Fruit fly (Drosophila melanogaster) ovary, adult (tissue): ENCODE results near the gene kar.
"Not testable (repeated sequence)": the region's sequence is repeated elsewhere in the genome, so short reads cannot be mapped to it uniquely, and the experiment has no call there.

ENCODE experiments used
- CG17801 ChIP-seq: fragments of 200-800 bp; optimal IDR thresholded peaks from 2 replicates; lab custom pipeline; 2019; ENCODE audit warnings: missing biosample characterization, mild to moderate bottlenecking, missing genetic modification characterization, moderate library complexity; ENCODE audit not compliant: partially characterized antibody

kar gene

DNA sequence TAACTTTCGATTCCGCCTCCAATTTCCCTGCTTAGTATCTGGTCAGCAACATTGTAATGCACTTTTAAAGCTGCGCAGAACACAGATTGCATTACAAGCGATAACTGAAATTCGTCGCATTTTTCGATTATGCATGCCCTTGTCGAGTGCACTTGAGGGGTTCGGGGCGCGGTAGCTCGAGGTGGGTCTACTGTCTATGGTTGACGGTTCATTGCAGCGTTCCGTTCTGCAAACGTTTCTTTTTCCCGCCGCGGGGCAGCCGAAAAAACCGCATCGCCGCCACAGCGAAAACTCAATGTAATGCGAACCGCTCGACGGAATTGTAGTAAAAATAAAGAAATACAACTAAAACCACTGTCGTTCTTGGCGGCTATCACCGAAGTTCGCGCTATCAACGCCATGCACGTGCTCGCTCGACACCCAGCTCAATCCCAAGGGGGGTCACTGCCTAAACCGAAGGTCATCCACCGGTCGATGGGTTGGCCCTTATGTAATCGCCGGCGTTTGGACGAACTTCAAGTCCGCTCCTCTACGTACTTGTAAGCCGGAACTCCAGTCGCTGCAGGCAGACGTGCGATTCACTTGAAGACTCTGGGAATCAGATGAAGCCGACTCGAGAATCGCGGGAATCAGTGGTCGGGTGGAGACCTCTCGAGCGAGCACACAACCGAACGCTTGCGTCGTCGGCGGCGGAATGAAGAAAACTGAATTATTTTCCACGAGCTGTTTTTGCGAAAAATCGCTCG is at the start of gene kar:
Gene kar (minus strand): TSS at position 696 of the 746 bp plus-strand sequence.
- no peak for TF ChIP-seq CG17801 (GFP tag; lab: Kevin White, UChicago)

DNA sequence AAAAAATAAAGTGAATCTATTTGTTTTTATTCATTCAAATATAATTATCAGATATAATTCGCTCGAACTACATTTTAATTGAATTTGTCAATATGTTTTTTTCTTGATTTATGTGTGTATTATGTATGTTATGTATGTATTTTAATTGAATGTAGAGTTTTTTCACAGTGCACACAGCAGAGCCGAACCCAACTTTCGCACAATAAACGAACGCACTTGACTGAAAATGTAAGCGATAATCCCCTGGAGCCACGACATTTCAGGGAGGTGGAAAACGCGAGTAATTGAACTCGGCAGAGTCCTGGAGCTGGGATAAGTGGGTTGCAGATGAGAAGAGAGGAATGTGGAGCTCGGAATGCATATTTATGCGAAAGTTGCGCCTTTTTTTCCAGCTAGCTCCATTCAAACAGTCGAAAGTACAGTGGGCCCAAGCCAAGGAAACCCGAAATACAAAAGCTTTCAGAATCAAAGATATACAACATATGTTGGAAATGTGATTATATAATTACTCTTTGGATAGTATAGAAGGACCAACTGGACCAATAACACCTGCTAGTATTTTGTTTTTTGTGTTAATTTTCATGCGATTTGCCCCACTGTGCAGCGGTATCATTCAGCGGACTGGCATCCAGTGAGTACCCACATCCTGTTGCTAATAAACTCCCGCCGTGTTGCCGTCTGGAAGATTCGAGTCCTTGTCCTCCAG is 38.9 kb upstream of the kar start:
- TF ChIP-seq CG17801 (GFP tag; lab: Kevin White, UChicago) = no peak

dm6 chr3R:12723759-12724158 is 34.6 kb upstream of the kar start:
- peak; percentile 10 for TF ChIP-seq CG17801 (GFP tag; lab: Kevin White, UChicago)

DNA sequence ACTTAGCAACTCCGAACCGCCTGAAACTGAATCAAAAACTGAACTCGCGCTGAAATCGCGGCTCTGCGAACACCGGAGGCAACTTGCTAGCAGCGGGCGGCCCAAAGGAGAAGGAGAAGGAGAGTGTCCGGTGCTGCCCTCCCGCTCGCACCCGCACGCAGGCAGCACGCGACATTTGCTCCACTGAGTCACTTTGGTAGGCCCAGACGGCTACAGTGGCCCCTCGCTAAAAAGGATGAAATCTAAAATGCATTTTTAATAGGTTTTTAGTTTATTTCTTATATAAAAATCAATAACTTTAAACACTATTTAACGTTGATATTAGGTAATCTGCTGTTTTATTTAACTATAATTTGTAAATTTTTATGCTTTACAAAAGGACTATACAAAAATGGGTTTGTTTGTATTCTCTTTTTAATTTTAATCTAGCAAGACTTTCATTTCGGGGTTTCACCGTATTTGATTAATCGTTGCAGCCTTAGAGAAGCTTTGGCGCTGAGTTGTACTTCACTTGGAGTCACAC is 33.3 kb upstream of the kar start, which contains the start of gene Men:
Gene Men (minus strand): TSS at position 51 of the 523 bp plus-strand sequence.
- TF ChIP-seq CG17801 (GFP tag; lab: Kevin White, UChicago) = peak; percentile 75

dm6 chr3R:12720344-12721200 is 31.4 kb upstream of the kar start:
- no peak for TF ChIP-seq CG17801 (GFP tag; lab: Kevin White, UChicago)

DNA sequence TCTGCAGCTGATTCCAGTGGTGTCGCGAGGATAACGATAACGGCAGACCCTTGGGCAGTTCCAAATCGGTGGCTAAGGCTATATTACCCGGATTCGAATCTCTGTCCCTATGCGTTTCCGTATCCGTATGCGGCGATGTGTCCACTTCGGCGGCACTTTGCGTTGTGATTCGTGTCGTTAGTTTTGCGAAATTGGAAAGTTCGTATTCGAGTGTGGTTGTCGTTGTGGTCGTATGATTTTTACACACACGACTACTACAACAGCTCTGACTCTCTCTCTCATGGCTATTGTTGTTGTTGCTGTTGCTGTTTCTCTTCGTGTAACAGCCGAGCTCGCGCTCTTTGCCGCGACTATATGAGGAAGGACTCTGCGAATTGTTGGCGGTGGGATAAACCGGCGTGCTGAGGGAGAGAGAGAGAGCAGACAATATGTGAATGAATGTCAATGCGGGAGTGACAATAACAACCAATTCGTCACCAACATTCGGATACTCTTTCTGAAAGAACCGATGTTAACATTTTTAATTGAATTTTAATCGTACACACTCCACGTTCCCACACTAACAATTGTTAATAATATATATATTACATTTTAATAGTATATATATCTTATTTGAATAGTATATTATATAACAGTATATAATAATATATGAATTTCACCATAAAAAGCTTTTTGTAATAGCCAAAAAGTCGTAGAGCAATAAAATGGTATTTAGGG is 30.6 kb upstream of the kar start:
- TF ChIP-seq CG17801 (GFP tag; lab: Kevin White, UChicago) = peak; percentile 68

DNA sequence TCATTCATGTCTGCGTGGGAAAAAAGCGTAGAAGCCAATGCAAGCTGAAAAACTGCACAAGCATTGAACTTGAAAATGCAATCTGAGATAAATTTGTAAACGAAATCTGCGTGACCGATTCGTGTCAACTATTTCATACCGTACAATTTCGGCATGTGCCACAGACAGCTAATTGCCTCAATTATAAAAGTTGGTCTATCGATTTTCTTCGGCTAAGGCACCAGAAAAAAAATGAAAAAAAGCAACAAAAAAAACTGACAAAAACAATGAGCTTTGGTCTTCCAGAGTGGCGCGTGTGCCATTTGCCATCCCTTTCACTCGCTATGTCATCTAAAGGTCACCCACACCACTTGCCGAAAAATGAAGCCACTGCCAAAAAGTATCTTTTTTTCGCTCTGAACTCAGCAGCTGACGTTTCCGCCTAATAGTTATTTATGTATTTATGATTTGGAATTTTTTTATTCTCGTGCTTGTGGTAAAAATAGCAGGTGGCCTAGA is 29.4 kb upstream of the kar start:
- no peak for TF ChIP-seq CG17801 (GFP tag; lab: Kevin White, UChicago)

- peak; percentile 30 for TF ChIP-seq CG17801 (GFP tag; lab: Kevin White, UChicago)
Observed at dm6 chr3R:12717588-12718535, 28.7 kb upstream of the kar start.

DNA sequence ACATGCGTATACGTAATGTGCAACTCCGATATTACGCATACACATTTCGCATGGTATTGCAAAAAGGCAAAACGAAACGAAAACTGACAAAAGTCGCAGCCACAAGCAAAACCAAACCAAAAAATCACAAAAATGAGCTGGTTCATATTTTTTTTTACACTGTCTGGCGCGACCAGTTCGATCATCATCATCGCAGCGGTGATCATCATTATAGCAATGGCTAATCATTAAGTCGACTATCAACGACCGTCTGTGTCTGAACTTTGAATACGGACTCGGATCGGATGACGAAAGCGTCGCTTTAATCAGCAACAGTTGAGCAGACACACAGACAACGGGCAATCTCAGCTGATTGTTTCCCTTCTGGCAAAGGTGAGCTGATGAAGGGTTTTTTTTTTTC is 27.7 kb upstream of the kar start:
- TF ChIP-seq CG17801 (GFP tag; lab: Kevin White, UChicago) = no peak

DNA sequence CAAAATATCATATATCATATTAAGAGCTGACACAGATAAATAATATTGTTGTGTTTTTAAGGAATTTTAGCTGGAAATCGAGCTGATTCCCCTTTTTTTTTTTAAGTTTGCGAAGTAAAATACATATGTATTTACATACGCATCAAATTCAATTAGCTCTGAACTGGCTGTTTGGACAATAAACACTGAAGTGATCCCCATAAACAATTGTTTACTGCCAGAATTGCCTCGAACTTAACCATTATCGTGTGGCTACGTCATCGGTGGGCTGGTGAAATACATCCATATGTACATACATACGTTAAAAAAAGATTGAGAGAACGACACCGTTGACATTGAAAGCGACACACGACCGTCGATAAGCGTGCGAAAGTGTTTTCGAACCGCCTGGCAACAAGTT is 27.1 kb upstream of the kar start:
- TF ChIP-seq CG17801 (GFP tag; lab: Kevin White, UChicago) = peak; percentile 5

dm6 chr3R:12715253-12715652 is 26.1 kb upstream of the kar start:
- no peak for TF ChIP-seq CG17801 (GFP tag; lab: Kevin White, UChicago)

- TF ChIP-seq CG17801 (GFP tag; lab: Kevin White, UChicago) = not testable (repeated sequence)
Observed at dm6 chr3R:12712178-12713172, 23.3 kb upstream of the kar start, which contains the start of gene PolQ. Gene PolQ, minus strand, starts transcription at chr3R:12712299.
